Worm (Caenorhabditis elegans): ENCODE data around the gene ufm-1.

ufm-1 gene

ce11 chrIII:7834848-7835247 is 23.9 kb upstream of the ufm-1 start:
- TF ChIP-seq nhr-48 (tag; optimal IDR thresholded peaks at IDR 0.05) (no peak), D1046.2 (GFP tag; IDR thresholded peaks at IDR 0.05) (no peak), gei-8 (GFP tag; optimal IDR thresholded peaks at IDR 0.05) (no peak), hmg-1.1 (GFP tag; IDR thresholded peaks at IDR 0.05) (no peak), nhr-102 (tag; optimal IDR thresholded peaks at IDR 0.05) (no peak), ztf-7 (tag; optimal IDR thresholded peaks at IDR 0.05) (no peak), F26F4.8 (GFP tag; conservative IDR thresholded peaks at IDR 0.05) (no peak), nhr-25 (tag; optimal IDR thresholded peaks at IDR 0.05; ENCODE audit: borderline replicate concordance, insufficient read depth) (no peak), nhr-11 (tag; optimal IDR thresholded peaks at IDR 0.05) (no peak), skn-1 (tag; optimal IDR thresholded peaks at IDR 0.05) (no peak), sdz-12 (GFP tag; optimal IDR thresholded peaks at IDR 0.05) (no peak), madf-9 (GFP tag; conservative IDR thresholded peaks at IDR 0.05) (no peak), dve-1 (tag; optimal IDR thresholded peaks at IDR 0.05; ENCODE audit: insufficient read depth) (no peak), ceh-28 (tag; optimal IDR thresholded peaks at IDR 0.05) (no peak), zfp-3 (GFP tag; conservative IDR thresholded peaks at IDR 0.05) (no peak), dmd-6 (GFP tag; IDR thresholded peaks at IDR 0.05) (no peak)

- TF ChIP-seq unc-62 (GFP tag; optimal IDR thresholded peaks at IDR 0.05 in 1 of 2) (peak in 1 of 2 experiments; percentile 13), unc-62 (tag; optimal IDR thresholded peaks at IDR 0.05) (no peak), dmd-8 (GFP tag; IDR thresholded peaks at IDR 0.05) (no peak)
Measured at ce11 chrIII:7835684-7836083, 23.1 kb upstream of the ufm-1 start.

- TF ChIP-seq F44E2.7 (GFP tag; IDR thresholded peaks at IDR 0.05) = no peak
- TF ChIP-seq ztf-7 (tag; optimal IDR thresholded peaks at IDR 0.05) = no peak
- TF ChIP-seq F26F4.8 (GFP tag; conservative IDR thresholded peaks at IDR 0.05) = no peak
- TF ChIP-seq unc-62 (GFP tag; optimal IDR thresholded peaks at IDR 0.05 in 1 of 2) = no peak
- no peak for TF ChIP-seq unc-62 (tag; optimal IDR thresholded peaks at IDR 0.05)
- TF ChIP-seq nhr-237 (tag; optimal IDR thresholded peaks at IDR 0.05) = no peak
- TF ChIP-seq madf-9 (GFP tag; conservative IDR thresholded peaks at IDR 0.05) = no peak
- TF ChIP-seq zfp-2 (tag; optimal IDR thresholded peaks at IDR 0.05) = no peak
- no peak for TF ChIP-seq rbr-2 (tag; optimal IDR thresholded peaks at IDR 0.05)
- TF ChIP-seq lin-29 (GFP tag; IDR thresholded peaks at IDR 0.05) = no peak
- TF ChIP-seq T20F7.1 (GFP tag; optimal IDR thresholded peaks at IDR 0.05) = no peak
- TF ChIP-seq saeg-2 (GFP tag; IDR thresholded peaks at IDR 0.05) = no peak
- TF ChIP-seq nhr-25 (tag; optimal IDR thresholded peaks at IDR 0.05; ENCODE audit: borderline replicate concordance, insufficient read depth) = no peak
- TF ChIP-seq dmd-8 (GFP tag; IDR thresholded peaks at IDR 0.05) = no peak
- TF ChIP-seq daf-16 (GFP tag; optimal IDR thresholded peaks at IDR 0.05) = no peak
- no peak for TF ChIP-seq daf-16 (tag; optimal IDR thresholded peaks at IDR 0.05)
- TF ChIP-seq egl-43 (GFP tag; IDR thresholded peaks at IDR 0.05) = no peak
- TF ChIP-seq zfp-3 (GFP tag; conservative IDR thresholded peaks at IDR 0.05) = no peak
- no peak for TF ChIP-seq ces-1 (GFP tag; optimal IDR thresholded peaks at IDR 0.05)
- TF ChIP-seq ZK546.5 (tag; optimal IDR thresholded peaks at IDR 0.05) = no peak
- no peak for TF ChIP-seq zip-11 (GFP tag; IDR thresholded peaks at IDR 0.05)
Measured at ce11 chrIII:7837567-7837966, 21.2 kb upstream of the ufm-1 start.

- no peak for TF ChIP-seq ztf-7 (tag; optimal IDR thresholded peaks at IDR 0.05)
- TF ChIP-seq mdl-1 (tag; optimal IDR thresholded peaks at IDR 0.05) = no peak
- TF ChIP-seq zip-2 (tag; optimal IDR thresholded peaks at IDR 0.05) = no peak
- no peak for TF ChIP-seq egl-43 (GFP tag; IDR thresholded peaks at IDR 0.05)
- no peak for TF ChIP-seq lin-13 (GFP tag; optimal IDR thresholded peaks at IDR 0.05)
- no peak for TF ChIP-seq lin-15B (tag; optimal IDR thresholded peaks at IDR 0.05)
- TF ChIP-seq dpl-1 (GFP tag; optimal IDR thresholded peaks at IDR 0.05) = no peak
- no peak for TF ChIP-seq hlh-30 (tag; optimal IDR thresholded peaks at IDR 0.05; ENCODE audit: insufficient read depth)
- TF ChIP-seq ceh-44 (GFP tag; IDR thresholded peaks at IDR 0.05) = no peak
Measured at ce11 chrIII:7838907-7839642, 19.7 kb upstream of the ufm-1 start, which contains the start of gene ceh-23. ceh-23 (plus strand) TSS chrIII:7839592.

Measured in whole organism, L4 larva.